Fruit fly (Drosophila melanogaster) whole organism, pupa: ENCODE results near the gene CNPYb.
A peak's percentile ranks its signal among the peaks of the same experiment; 100 is the strongest.

Source experiments
- CG13204 ChIP-seq: fragments of 200-800 bp; sonication (Bioruptor generic); optimal IDR thresholded peaks from 2 replicates; lab custom pipeline; 2018; ENCODE audit warnings: missing biosample characterization, mild to moderate bottlenecking, missing genetic modification characterization, moderate library complexity
- fd96Ca ChIP-seq: fragments of 200-800 bp; sonication (Bioruptor generic); IDR thresholded peaks from 3 replicates; pipeline ENCODE4 v1.3.6; 2022; ENCODE audit warnings: missing biosample characterization, missing genetic modification characterization

dm6 chr3L:19054266-19054665 is 41.8 kb downstream of the CNPYb start:
- TF ChIP-seq CG13204 (GFP tag; lab: Kevin White, UChicago) = peak; percentile 51
- no peak for TF ChIP-seq fd96Ca (GFP tag; lab: Robert Waterston, UW)
